Fruit fly (Drosophila melanogaster): ENCODE measurements around the gene LIMK1.
A peak's percentile ranks its signal among the peaks of the same experiment; 100 is the strongest.

The LIMK1 gene

DNA sequence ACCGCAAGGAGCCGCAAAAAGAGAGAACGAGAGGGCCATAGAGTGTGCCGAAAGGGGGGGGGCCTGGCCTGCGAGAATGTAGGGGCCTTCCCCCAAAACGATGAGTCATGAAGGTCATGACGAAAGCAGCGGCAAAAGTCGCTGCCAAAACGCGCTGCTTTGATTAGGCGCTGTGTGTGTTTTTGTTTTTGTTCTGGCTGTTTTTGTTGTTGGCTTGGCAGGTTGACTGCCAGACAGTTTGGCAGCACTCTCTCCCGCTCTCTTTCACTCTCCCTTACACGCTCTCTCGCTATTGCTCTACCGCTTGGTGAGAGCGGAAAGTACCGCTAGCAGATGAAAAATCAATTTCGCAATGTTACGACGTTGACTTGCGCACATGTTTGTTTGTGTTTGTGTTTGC lies 45.9 kb downstream of the LIMK1 start:
- TF ChIP-seq Hr38 (GFP tag; optimal IDR thresholded peaks at IDR 0.05) (no peak), Eip78C (GFP tag) (peak; percentile 16)

DNA sequence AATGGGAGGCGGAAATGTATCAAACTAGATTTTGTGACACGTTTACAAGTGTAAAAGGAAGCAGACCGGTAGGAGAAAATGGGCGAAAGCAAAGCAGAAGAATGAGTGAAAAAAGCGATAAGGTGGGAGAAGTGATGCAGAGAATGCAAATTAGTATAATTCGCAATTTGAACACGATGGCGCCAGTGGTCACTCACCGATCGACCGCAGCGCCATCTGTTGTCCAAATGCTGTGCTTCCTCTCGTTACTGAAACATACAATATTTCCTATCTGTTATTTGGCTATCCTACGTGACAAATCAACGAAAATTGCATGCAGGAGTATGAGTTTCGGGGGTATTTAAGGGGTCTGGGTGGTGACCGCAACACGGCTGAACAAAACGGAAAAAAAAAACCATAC lies 51.2 kb downstream of the LIMK1 start:
- no peak for TF ChIP-seq CG6792 (GFP tag; optimal IDR thresholded peaks at IDR 0.05)
- TF ChIP-seq fkh (GFP tag; optimal IDR thresholded peaks at IDR 0.05) = no peak
- TF ChIP-seq eg (GFP tag; IDR thresholded peaks at IDR 0.05) = no peak
- no peak for TF ChIP-seq Eip78C (GFP tag)
- TF ChIP-seq Lpt (GFP tag; optimal IDR thresholded peaks at IDR 0.05) = no peak
- TF ChIP-seq CG10669 (GFP tag; optimal IDR thresholded peaks at IDR 0.05) = no peak
- TF ChIP-seq CG9139 (GFP tag; optimal IDR thresholded peaks at IDR 0.05) = no peak
- no peak for TF ChIP-seq OdsH (GFP tag; optimal IDR thresholded peaks at IDR 0.05)
- no peak for TF ChIP-seq acj6 (GFP tag; optimal IDR thresholded peaks at IDR 0.05)
- TF ChIP-seq CG8119 (GFP tag; IDR thresholded peaks at IDR 0.05) = no peak
- TF ChIP-seq CG6276 (GFP tag; optimal IDR thresholded peaks at IDR 0.05) = no peak
- no peak for TF ChIP-seq achi (GFP tag; optimal IDR thresholded peaks at IDR 0.05)
- no peak for TF ChIP-seq CG3032 (tag; optimal IDR thresholded peaks at IDR 0.05)
- TF ChIP-seq vri (GFP tag; optimal IDR thresholded peaks at IDR 0.05) = no peak
- no peak for TF ChIP-seq Met (GFP tag; optimal IDR thresholded peaks at IDR 0.05)
- no peak for TF ChIP-seq svp (GFP tag)
- no peak for TF ChIP-seq CG7368 (GFP tag; optimal IDR thresholded peaks at IDR 0.05)
- no peak for TF ChIP-seq topi (GFP tag; optimal IDR thresholded peaks at IDR 0.05)
- TF ChIP-seq dsx (GFP tag; optimal IDR thresholded peaks at IDR 0.05; ENCODE audit: poor library complexity, severe bottlenecking) = no peak

DNA sequence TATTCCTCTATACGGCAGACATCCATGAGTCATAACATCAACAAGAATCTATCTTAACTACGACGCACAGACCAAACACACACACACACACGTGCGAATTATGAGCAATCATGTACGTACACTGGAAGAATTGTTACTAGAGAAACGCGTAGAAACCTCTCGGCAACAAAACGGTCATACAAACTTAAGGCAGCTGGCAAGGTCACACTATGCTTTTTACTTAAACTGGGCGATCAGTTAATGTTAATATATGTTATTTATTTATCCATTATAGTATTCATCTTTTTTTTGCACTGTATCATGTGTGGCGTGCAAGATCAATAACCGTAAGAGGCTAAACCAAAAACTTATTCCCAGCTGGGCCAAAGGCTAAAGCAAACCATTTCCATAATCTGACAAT lies 52.8 kb downstream of the LIMK1 start:
- no peak for TF ChIP-seq CG15336 (GFP tag; IDR thresholded peaks at IDR 0.05)
- peak; percentile 15 for TF ChIP-seq Eip78C (GFP tag)

Data from whole organism, prepupa.